Fruit fly (Drosophila melanogaster) whole organism, embryonic: ENCODE results near the gene CG34162.
A peak's percentile ranks its signal among the peaks of the same experiment; 100 is the strongest.

ENCODE experiments used
- Abd-B ChIP-seq: fragments of 200-800 bp; sonication (Bioruptor generic); optimal IDR thresholded peaks from 2 replicates; lab custom pipeline; 2018; ENCODE audit warnings: missing biosample characterization, mild to moderate bottlenecking, missing genetic modification characterization, moderate library complexity
- Asciz ChIP-seq: fragments of 200-800 bp; sonication (Bioruptor generic); optimal IDR thresholded peaks from 2 replicates; lab custom pipeline; 2017; ENCODE audit warnings: missing biosample characterization, mild to moderate bottlenecking, missing genetic modification characterization, missing genetic modification reagents
- Atf3 ChIP-seq: fragments of 200-800 bp; sonication (Bioruptor generic); optimal IDR thresholded peaks from 3 replicates; lab custom pipeline; 2016; ENCODE audit warnings: missing biosample characterization, missing genetic modification characterization
- CG11085 ChIP-seq: fragments of 200-800 bp; sonication (Bioruptor generic); IDR thresholded peaks from 2 replicates; pipeline ENCODE4 v1.3.6; 2022; ENCODE audit warnings: missing biosample characterization, missing genetic modification characterization
- CG11398 ChIP-seq: fragments of 200-800 bp; sonication (Bioruptor generic); optimal IDR thresholded peaks from 2 replicates; lab custom pipeline; 2016; ENCODE audit warnings: missing biosample characterization, missing genetic modification characterization
- CG17186 ChIP-seq: fragments of 200-800 bp; sonication (Bioruptor generic); optimal IDR thresholded peaks from 3 replicates; lab custom pipeline; 2017; ENCODE audit warnings: missing biosample characterization, missing genetic modification reagents, missing genetic modification characterization
- CG1832 ChIP-seq: fragments of 200-800 bp; sonication (Bioruptor generic); optimal IDR thresholded peaks from 2 replicates; lab custom pipeline; 2017; ENCODE audit warnings: missing biosample characterization, mild to moderate bottlenecking, missing genetic modification characterization, inconsistent platforms
- CG3281 ChIP-seq: fragments of 200-800 bp; sonication (Bioruptor generic); optimal IDR thresholded peaks from 3 replicates; lab custom pipeline; 2017; ENCODE audit warnings: missing biosample characterization, mild to moderate bottlenecking, missing genetic modification characterization
- CG34224 ChIP-seq: fragments of 200-800 bp; sonication (Bioruptor generic); IDR thresholded peaks from 3 replicates; pipeline ENCODE4 v1.3.6; 2022; ENCODE audit warnings: missing biosample characterization, missing genetic modification characterization; ENCODE audit not compliant: partially characterized antibody
- CG42726 ChIP-seq: fragments of 200-800 bp; sonication (Bioruptor generic); IDR thresholded peaks from 2 replicates; pipeline ENCODE4 v1.3.6; 2022; ENCODE audit warnings: missing biosample characterization, missing genetic modification characterization; ENCODE audit not compliant: partially characterized antibody
- CG4360 ChIP-seq: fragments of 200-800 bp; sonication (Bioruptor generic); IDR thresholded peaks from 2 replicates; pipeline ENCODE4 v1.3.6; 2022; ENCODE audit warnings: missing biosample characterization, missing genetic modification characterization
- CG4404 ChIP-seq: fragments of 200-800 bp; sonication (Bioruptor generic); IDR thresholded peaks from 2 replicates; pipeline ENCODE4 v1.3.6; 2022; ENCODE audit warnings: missing biosample characterization, missing genetic modification characterization
- CG5953 ChIP-seq: fragments of 200-800 bp; sonication (Bioruptor generic); IDR thresholded peaks from 2 replicates; pipeline ENCODE4 v1.3.6; 2022; ENCODE audit warnings: missing biosample characterization, missing genetic modification characterization
- CG8089 ChIP-seq: fragments of 200-800 bp; sonication (Bioruptor generic); optimal IDR thresholded peaks from 3 replicates; lab custom pipeline; 2016; ENCODE audit warnings: missing biosample characterization, missing genetic modification characterization
- CG9817 ChIP-seq: fragments of 200-800 bp; sonication (Bioruptor generic); optimal IDR thresholded peaks from 2 replicates; lab custom pipeline; 2018; ENCODE audit warnings: missing biosample characterization, mild to moderate bottlenecking, missing genetic modification characterization, moderate library complexity
- Dek ChIP-seq: fragments of 200-800 bp; sonication (Bioruptor generic); optimal IDR thresholded peaks from 3 replicates; lab custom pipeline; 2019; ENCODE audit warnings: missing biosample characterization, mild to moderate bottlenecking, missing genetic modification characterization, moderate library complexity
- Elba2 ChIP-seq: fragments of 200-800 bp; sonication (Bioruptor generic); optimal IDR thresholded peaks from 3 replicates; lab custom pipeline; 2016; ENCODE audit warnings: missing biosample characterization, missing genetic modification characterization
- Fer2 ChIP-seq: fragments of 200-800 bp; sonication (Bioruptor generic); optimal IDR thresholded peaks from 2 replicates; lab custom pipeline; 2018; ENCODE audit warnings: missing biosample characterization, mild to moderate bottlenecking, missing genetic modification characterization, moderate library complexity
- Fer3 ChIP-seq: fragments of 200-800 bp; sonication (Bioruptor generic); optimal IDR thresholded peaks from 2 replicates; lab custom pipeline; 2018; ENCODE audit warnings: missing biosample characterization, mild to moderate bottlenecking, missing genetic modification characterization, moderate library complexity
- HLH54F ChIP-seq: fragments of 200-800 bp; sonication (Bioruptor generic); optimal IDR thresholded peaks from 3 replicates; lab custom pipeline; 2016; ENCODE audit warnings: missing biosample characterization, missing genetic modification characterization
- NC2β ChIP-seq: fragments of 200-800 bp; sonication (Bioruptor generic); optimal IDR thresholded peaks from 2 replicates; lab custom pipeline; 2016; ENCODE audit warnings: missing biosample characterization, missing genetic modification characterization
- Neu2 ChIP-seq: fragments of 200-800 bp; sonication (Bioruptor generic); optimal IDR thresholded peaks from 3 replicates; lab custom pipeline; 2016; ENCODE audit warnings: missing biosample characterization, missing genetic modification characterization, borderline replicate concordance
- Nf-YB ChIP-seq: fragments of 200-800 bp; sonication (Bioruptor generic); optimal IDR thresholded peaks from 3 replicates; lab custom pipeline; 2019; ENCODE audit warnings: missing biosample characterization, mild to moderate bottlenecking, missing genetic modification characterization, moderate library complexity
- NfI ChIP-seq: fragments of 200-800 bp; sonication (Bioruptor generic); optimal IDR thresholded peaks from 3 replicates; lab custom pipeline; 2018; ENCODE audit warnings: missing biosample characterization, mild to moderate bottlenecking, missing genetic modification characterization, moderate library complexity
- Trl ChIP-seq, 3 experiments: fragments of >200 bp in 2 of 3; fragments of 200-800 bp in 1 of 3; sonication (Bioruptor generic) in 1 of 3; optimal IDR thresholded peaks; 2 replicates in 1 of 3; 3 replicates in 2 of 3; lab custom pipeline; 2016 to 2017; ENCODE audit warnings: missing biosample characterization in 1 of 3, missing genetic modification characterization in 1 of 3
- ap ChIP-seq: fragments of 200-800 bp; sonication (Bioruptor generic); IDR thresholded peaks from 2 replicates; pipeline ENCODE4 v1.3.6; 2022; ENCODE audit warnings: missing biosample characterization, missing genetic modification characterization
- bigmax ChIP-seq: fragments of 200-800 bp; sonication (Bioruptor generic); optimal IDR thresholded peaks from 2 replicates; lab custom pipeline; 2018; ENCODE audit warnings: missing biosample characterization, mild to moderate bottlenecking, missing genetic modification characterization
- cad ChIP-seq: fragments of >200 bp; optimal IDR thresholded peaks from 2 replicates; lab custom pipeline; 2017; ENCODE audit warnings: missing biosample characterization, missing genetic modification characterization
- caup ChIP-seq: fragments of 200-800 bp; sonication (Bioruptor generic); optimal IDR thresholded peaks from 3 replicates; lab custom pipeline; 2017; ENCODE audit warnings: missing biosample characterization, mild to moderate bottlenecking, missing genetic modification characterization, moderate library complexity; ENCODE audit not compliant: severe bottlenecking
- dimm ChIP-seq: fragments of 200-800 bp; sonication (Bioruptor generic); IDR thresholded peaks from 2 replicates; pipeline ENCODE4 v1.3.6; 2022; ENCODE audit warnings: missing biosample characterization, missing genetic modification characterization
- dm ChIP-seq: fragments of 200-800 bp; sonication (Bioruptor generic); optimal IDR thresholded peaks from 3 replicates; lab custom pipeline; 2016; ENCODE audit warnings: missing biosample characterization, missing genetic modification characterization
- dmrt11E ChIP-seq: fragments of 200-800 bp; sonication (Bioruptor generic); optimal IDR thresholded peaks from 3 replicates; lab custom pipeline; 2018; ENCODE audit warnings: missing biosample characterization, mild to moderate bottlenecking, missing genetic modification characterization, moderate library complexity
- dmrt99B ChIP-seq: fragments of 200-800 bp; sonication (Bioruptor generic); optimal IDR thresholded peaks from 2 replicates; lab custom pipeline; 2018; ENCODE audit warnings: missing biosample characterization, mild to moderate bottlenecking, missing genetic modification characterization, moderate library complexity
- dpn ChIP-seq, 2 experiments: fragments of 200-800 bp; sonication (Bioruptor generic); optimal IDR thresholded peaks; 3 replicates each; lab custom pipeline; 2016; ENCODE audit warnings: missing biosample characterization in 2 of 2, missing genetic modification characterization in 2 of 2
- gfzf ChIP-seq: fragments of 200-800 bp; sonication (Bioruptor generic); optimal IDR thresholded peaks from 2 replicates; lab custom pipeline; 2016; ENCODE audit warnings: missing biosample characterization, mild to moderate bottlenecking, missing genetic modification characterization, moderate library complexity
- lab ChIP-seq: fragments of 200-800 bp; sonication (Bioruptor generic); optimal IDR thresholded peaks from 3 replicates; lab custom pipeline; 2017; ENCODE audit warnings: missing biosample characterization, missing genetic modification characterization, mild to moderate bottlenecking, moderate library complexity, missing genetic modification reagents
- lmd ChIP-seq: fragments of 200-800 bp; sonication (Bioruptor generic); IDR thresholded peaks from 2 replicates; pipeline ENCODE4 v1.3.6; 2022; ENCODE audit warnings: missing biosample characterization, missing genetic modification characterization
- rib ChIP-seq: fragments of 200-800 bp; sonication (Bioruptor generic); IDR thresholded peaks from 2 replicates; pipeline ENCODE4 v1.3.6; 2022; ENCODE audit warnings: missing biosample characterization, missing genetic modification characterization
- sd ChIP-seq: fragments of 200-800 bp; sonication (Bioruptor generic); optimal IDR thresholded peaks from 3 replicates; lab custom pipeline; 2018; ENCODE audit warnings: missing biosample characterization, mild to moderate bottlenecking, missing genetic modification characterization, moderate library complexity
- sima ChIP-seq: fragments of 200-800 bp; sonication (Bioruptor generic); optimal IDR thresholded peaks from 2 replicates; lab custom pipeline; 2016; ENCODE audit warnings: missing biosample characterization, missing genetic modification characterization
- zen2 ChIP-seq: fragments of 200-800 bp; sonication (Bioruptor generic); IDR thresholded peaks from 3 replicates; pipeline ENCODE4 v1.3.6; 2022; ENCODE audit warnings: missing biosample characterization, missing genetic modification characterization; ENCODE audit not compliant: partially characterized antibody

CG34162 gene

DNA sequence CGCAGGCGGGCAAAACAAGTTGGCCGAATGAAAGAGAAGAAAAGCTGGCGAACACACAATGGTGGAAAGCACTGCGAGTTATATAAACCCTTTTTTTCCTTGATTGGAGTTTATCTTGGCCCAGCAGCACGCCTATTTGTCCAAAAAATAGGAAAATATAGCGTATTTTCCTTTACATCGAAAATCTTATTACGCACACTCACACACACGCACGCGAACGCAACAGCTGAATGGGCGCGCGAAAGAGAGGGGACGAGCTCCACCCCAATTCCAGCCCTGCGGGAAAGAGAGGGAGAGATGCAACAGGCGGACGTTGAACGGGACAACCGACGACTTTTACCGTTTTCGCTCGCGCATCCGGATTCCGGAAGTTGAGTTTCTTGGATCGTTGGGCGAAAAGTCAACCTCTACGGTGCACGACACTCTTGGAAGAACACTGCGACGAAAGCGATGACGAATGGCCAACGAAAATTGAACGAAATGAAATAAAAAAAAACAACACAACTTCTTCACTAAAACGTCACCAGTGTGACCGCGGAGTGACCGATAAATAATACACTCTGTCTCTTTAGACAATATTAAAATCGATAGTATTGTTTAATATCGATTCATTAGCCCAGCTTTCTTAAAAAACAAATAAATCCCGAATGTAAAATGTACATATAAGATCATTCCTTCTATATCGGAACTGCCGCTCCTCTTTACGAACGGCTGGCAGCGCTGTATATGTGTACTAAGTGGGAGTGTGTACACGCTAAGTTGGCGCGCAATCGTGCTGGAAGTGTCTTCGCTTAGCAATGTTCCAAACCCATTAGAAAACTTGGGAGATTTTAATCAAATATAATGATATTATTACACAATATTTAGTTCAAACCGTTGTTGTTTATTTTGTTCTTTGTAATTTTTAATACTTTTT lies 14.8 kb upstream of the CG34162 start, which contains the start of the genes Dlg5 and CG4970 (continued):
- TF ChIP-seq CG9817, result no peak
- no peak for TF ChIP-seq NfI (GFP tag; lab: Kevin White, UChicago)
- peak; percentile 34 for TF ChIP-seq Dek
- 0 out of 2 replicates have a peak, but pooled peaks have one; percentile 16 for TF ChIP-seq CG4360 (GFP tag; lab: Robert Waterston, UW)
- TF ChIP-seq ap, result no peak
- TF ChIP-seq CG11085 (GFP tag; lab: Robert Waterston, UW), result no peak
- no peak for TF ChIP-seq rib (GFP tag; lab: Robert Waterston, UW)
- TF ChIP-seq Nf-YB (GFP tag; lab: Kevin White, UChicago), result peak; percentile 89
- no peak; the same call in none of the 3 replicates for TF ChIP-seq CG34224 (GFP tag; lab: Robert Waterston, UW)
- TF ChIP-seq sima, result no peak

DNA sequence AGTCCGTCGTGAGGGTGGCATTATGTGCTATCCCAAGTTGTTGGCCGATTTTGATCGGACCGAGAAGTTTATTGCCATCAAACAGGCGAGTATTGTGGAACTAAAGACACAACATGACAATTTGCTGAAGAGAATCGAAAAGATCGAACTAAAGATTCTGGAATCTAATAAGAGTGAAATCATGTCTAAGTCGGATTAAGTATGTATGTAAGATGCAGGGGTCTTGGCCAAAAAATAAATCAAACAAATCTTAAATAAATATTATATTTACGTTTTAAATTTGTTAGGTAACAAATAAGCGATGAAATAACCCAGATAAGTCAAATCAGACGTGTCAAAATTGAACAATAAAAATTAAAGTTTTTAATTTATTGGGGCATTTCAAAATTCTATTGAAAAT lies 12.1 kb upstream of the CG34162 start, which contains the start of gene CG14929:
TSS of gene CG14929 (plus strand) at position 301 of the 400 bp plus-strand sequence.
- TF ChIP-seq bigmax (GFP tag; lab: Kevin White, UChicago) (no peak), CG5953 (GFP tag; lab: Robert Waterston, UW) (no peak), lmd (GFP tag; lab: Robert Waterston, UW) (no peak), Abd-B (GFP tag; lab: Kevin White, UChicago) (no peak), CG42726 (no peak), Atf3 (GFP tag; lab: Kevin White, UChicago) (no peak), CG8089 (GFP tag; lab: Kevin White, UChicago) (no peak), dpn (GFP tag; optimal IDR thresholded peaks at IDR 0.05; lab: Kevin White, UChicago) (no peak), dm (GFP tag; lab: Kevin White, UChicago) (no peak), Trl (optimal IDR thresholded peaks at IDR 0.05; lab: Kevin White, UChicago) (no peak), Trl (GFP tag; optimal IDR thresholded peaks at IDR 0.05; lab: Kevin White, UChicago) (no peak), CG11398 (GFP tag; lab: Kevin White, UChicago) (no peak), HLH54F (GFP tag; lab: Kevin White, UChicago) (no peak), Fer3 (tag; lab: Kevin White, UChicago) (no peak), cad (GFP tag; lab: Kevin White, UChicago) (no peak), Elba2 (GFP tag; lab: Kevin White, UChicago) (no peak), zen2 (GFP tag; lab: Robert Waterston, UW) (no peak)

DNA sequence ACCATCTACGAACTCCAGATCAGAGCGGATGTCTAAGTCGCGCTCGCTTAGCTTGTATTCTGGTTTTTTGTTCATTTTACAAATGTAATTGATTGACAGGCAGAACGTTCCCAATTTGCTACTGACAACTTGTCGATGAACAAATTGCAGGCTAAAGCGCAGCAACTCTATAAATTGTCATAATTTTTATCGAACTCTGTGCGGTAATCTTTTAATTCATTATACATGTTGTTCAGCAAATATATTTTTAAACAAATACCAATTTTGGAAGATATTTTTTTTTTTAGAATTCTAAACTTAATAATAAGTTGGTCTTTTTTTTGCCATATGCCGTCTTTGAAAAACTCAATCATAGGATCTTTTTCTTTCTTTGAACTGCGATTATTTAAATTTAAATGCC lies 10.4 kb upstream of the CG34162 start, which contains the start of gene CG14930:
TSS of gene CG14930 (minus strand) at position 101 of the 400 bp plus-strand sequence.
- TF ChIP-seq Asciz (no peak), NC2β (GFP tag; lab: Kevin White, UChicago) (no peak), Neu2 (GFP tag; lab: Kevin White, UChicago) (no peak), dmrt11E (tag; lab: Kevin White, UChicago) (no peak), dimm (GFP tag; lab: Robert Waterston, UW) (no peak), Fer2 (tag; lab: Kevin White, UChicago) (no peak), dmrt99B (tag; lab: Kevin White, UChicago) (no peak), CG3281 (GFP tag; lab: Kevin White, UChicago) (no peak), CG4404 (GFP tag; lab: Robert Waterston, UW) (no peak), gfzf (no peak), sd (tag; lab: Kevin White, UChicago) (no peak), lab (GFP tag; lab: Kevin White, UChicago) (no peak), CG17186 (GFP tag; lab: Kevin White, UChicago) (no peak), caup (no peak), CG1832 (GFP tag; lab: Kevin White, UChicago) (no peak)
